Worm (Caenorhabditis elegans) whole organism, L4 larva: Measurements from ENCODE around the gene F47B10.6.

ENCODE experiments used
- T26A8.4 ChIP-seq: fragments of 200-800 bp; sonication (Bioruptor generic); IDR thresholded peaks from 2 replicates; pipeline ENCODE4 v1.3.6; 2022; ENCODE audit warnings: missing genetic modification characterization, missing compliant biosample characterization
- lin-15B ChIP-seq: fragments of 150-350 bp; sonication (generic microtip); optimal IDR thresholded peaks from 3 replicates; lab custom pipeline; 2014; ENCODE audit warnings: missing biosample characterization, missing genetic modification characterization
- mdt-29 ChIP-seq: fragments of 200-800 bp; sonication (Bioruptor generic); IDR thresholded peaks from 2 replicates; pipeline ENCODE4 v1.3.6; 2022; ENCODE audit warnings: missing genetic modification reagents, missing genetic modification characterization, missing compliant biosample characterization
- pha-4 ChIP-seq, 2 experiments: fragments of 150-350 bp in 1 of 2; fragments of 200-800 bp in 1 of 2; sonication (Bioruptor generic) in 1 of 2; IDR thresholded peaks in 1 of 2; optimal IDR thresholded peaks in 1 of 2; 2 replicates each; pipeline versions ENCODE4 v1.3.6 to Lab custom; 2014 to 2022; ENCODE audit warnings: missing genetic modification characterization in 2 of 2, missing genetic modification reagents in 2 of 2, missing biosample characterization in 1 of 2, missing compliant biosample characterization in 1 of 2
- skn-1 ChIP-seq: fragments of 150-350 bp; optimal IDR thresholded peaks from 2 replicates; lab custom pipeline; 2014; ENCODE audit warnings: missing biosample characterization, missing genetic modification characterization

- no peak for TF ChIP-seq lin-15B
- no peak for TF ChIP-seq T26A8.4 (GFP tag; lab: Robert Waterston, UW)
- TF ChIP-seq pha-4 (GFP tag; IDR thresholded peaks at IDR 0.05; lab: Robert Waterston, UW), result no peak
- no peak for TF ChIP-seq pha-4 (tag; optimal IDR thresholded peaks at IDR 0.05; lab: Kevin White, UChicago)
- TF ChIP-seq skn-1 (tag; lab: Kevin White, UChicago), result no peak
- no peak for TF ChIP-seq mdt-29 (GFP tag; lab: Robert Waterston, UW)
Measured at ce11 chrX:10864322-10864721, 24.0 kb upstream of the F47B10.6 start, which contains the start of gene pgp-8.
